Worm (Caenorhabditis elegans): Measurements from ENCODE around the gene C33F10.8.

DNA sequence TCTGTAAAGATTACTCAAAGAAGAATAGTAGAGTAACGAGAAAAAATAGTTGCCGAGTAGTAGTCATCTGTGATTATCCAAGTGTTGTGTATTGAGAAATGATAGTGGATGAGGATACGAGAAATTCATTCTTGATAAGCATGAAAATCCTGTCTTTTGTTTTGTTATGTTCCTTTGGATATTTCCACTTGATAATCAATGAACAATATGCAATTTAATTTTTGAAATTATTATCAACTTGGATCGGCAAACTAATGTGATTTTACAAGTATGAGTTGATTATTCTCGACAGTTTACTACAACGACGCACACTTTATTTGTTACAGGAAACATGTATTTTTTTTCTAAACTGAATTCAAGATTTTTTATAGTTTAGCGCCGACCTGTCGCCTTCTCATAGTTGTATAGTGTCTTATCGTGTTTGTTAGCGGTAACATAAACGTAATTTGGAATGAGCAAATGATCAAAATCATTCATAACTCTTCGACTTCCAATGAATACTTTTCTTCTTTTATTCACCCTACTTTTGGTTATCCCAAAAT is 51.1 kb downstream of the C33F10.8 start, which contains the start of the genes F26G1.9 and F26G1.10:
- TF ChIP-seq ama-1 (optimal IDR thresholded peaks at IDR 0.05) = no peak
- TF ChIP-seq unc-55 (GFP tag; optimal IDR thresholded peaks at IDR 0.05) = no peak
- TF ChIP-seq elt-2 (tag; optimal IDR thresholded peaks at IDR 0.05) = no peak
- no peak for TF ChIP-seq eyg-1 (tag; optimal IDR thresholded peaks at IDR 0.05)
- TF ChIP-seq pha-4 (tag; optimal IDR thresholded peaks at IDR 0.05) = no peak
- TF ChIP-seq C08G9.2 (tag; optimal IDR thresholded peaks at IDR 0.05) = no peak
